Worm (Caenorhabditis elegans) whole organism, late embryonic: ENCODE results near the gene tnt-3.

Experiments
- elt-2 ChIP-seq: sonication (generic microtip); optimal IDR thresholded peaks from 2 replicates; lab custom pipeline; 2016; ENCODE audit warnings: missing genetic modification reagents, missing genetic modification characterization, missing compliant biosample characterization
- ref-2 ChIP-seq: sonication (generic microtip); optimal IDR thresholded peaks from 2 replicates; lab custom pipeline; 2016; ENCODE audit warnings: missing genetic modification characterization, missing compliant biosample characterization

ce11 chrX:7990282-7990681, 45.4 kb upstream of the tnt-3 start:
- TF ChIP-seq ref-2 (tag; lab: Kevin White, UChicago) (no peak), elt-2 (tag; lab: Kevin White, UChicago) (no peak)
